Worm (Caenorhabditis elegans): Measurements from ENCODE around the gene pbo-6.

ce11 chrX:17421532-17422078, 7.2 kb upstream of the pbo-6 start, which contains the start of gene osm-11:
- TF ChIP-seq him-1 (tag; optimal IDR thresholded peaks at IDR 0.05) = no peak
- TF ChIP-seq dao-5 (tag; optimal IDR thresholded peaks at IDR 0.05) = no peak

Data from whole organism, L4/young adult.